Worm (Caenorhabditis elegans): ENCODE results near the gene F22E5.9.
"Not testable (repeated sequence)": the region's sequence is repeated elsewhere in the genome, so short reads cannot be mapped to it uniquely, and the experiment has no call there.

The F22E5.9 gene

ce11 chrII:2688616-2689015 lies 50.4 kb downstream of the F22E5.9 start, which contains the start of gene nspf-2:
Gene nspf-2, plus strand, starts transcription at chrII:2688916.
- TF ChIP-seq ama-1 (optimal IDR thresholded peaks at IDR 0.05); unc-55 (GFP tag; optimal IDR thresholded peaks at IDR 0.05); dve-1 (tag; optimal IDR thresholded peaks at IDR 0.05): not testable (repeated sequence)

All from whole organism, late embryonic.